Worm (Caenorhabditis elegans) whole organism, mixed stage, embryonic: Measurements from ENCODE around the gene fbxb-108.

Experiments used
- blmp-1 ChIP-seq: fragments of 150-350 bp; optimal IDR thresholded peaks from 2 replicates; lab custom pipeline; 2014; ENCODE audit warnings: missing biosample characterization, missing genetic modification characterization
- ceh-39 ChIP-seq: fragments of 150-350 bp; optimal IDR thresholded peaks from 2 replicates; lab custom pipeline; 2014; ENCODE audit warnings: missing biosample characterization, missing genetic modification characterization
- ces-1 ChIP-seq: fragments of 150-350 bp; optimal IDR thresholded peaks from 2 replicates; lab custom pipeline; 2014; ENCODE audit warnings: missing biosample characterization, missing genetic modification reagents, missing genetic modification characterization
- elt-3 ChIP-seq: fragments of 150-350 bp; optimal IDR thresholded peaks from 2 replicates; lab custom pipeline; 2014; ENCODE audit warnings: missing biosample characterization, missing genetic modification characterization
- lsy-2 ChIP-seq: fragments of 150-350 bp; optimal IDR thresholded peaks from 2 replicates; lab custom pipeline; 2014; ENCODE audit warnings: missing biosample characterization, missing genetic modification characterization
- mep-1 ChIP-seq: fragments of 150-350 bp; optimal IDR thresholded peaks from 2 replicates; lab custom pipeline; 2017; ENCODE audit warnings: missing biosample characterization, missing genetic modification reagents, missing genetic modification characterization, inconsistent platforms
- snpc-4 ChIP-seq: fragments of 150-350 bp; optimal IDR thresholded peaks from 2 replicates; lab custom pipeline; 2014; ENCODE audit warnings: missing biosample characterization, missing genetic modification characterization
- unc-62 ChIP-seq: fragments of 150-350 bp; optimal IDR thresholded peaks from 2 replicates; lab custom pipeline; 2014; ENCODE audit warnings: missing biosample characterization, missing genetic modification reagents, missing genetic modification characterization

ce11 chrII:2797951-2798350, 33.2 kb downstream of the fbxb-108 start:
- TF ChIP-seq lsy-2 (tag; lab: Kevin White, UChicago) (no peak), snpc-4 (no peak), ceh-39 (tag; lab: Kevin White, UChicago) (no peak), mep-1 (tag; lab: Kevin White, UChicago) (no peak), ces-1 (GFP tag; lab: Kevin White, UChicago) (no peak), blmp-1 (tag; lab: Kevin White, UChicago) (no peak), unc-62 (GFP tag; lab: Kevin White, UChicago) (no peak), elt-3 (tag; lab: Kevin White, UChicago) (no peak)
